Fruit fly (Drosophila melanogaster) whole organism, prepupa: Measurements from ENCODE around the gene CG18262.
A peak's percentile ranks its signal among the peaks of the same experiment; 100 is the strongest.

Experiments used
- CG10669 ChIP-seq: fragments of 200-800 bp; sonication (Bioruptor generic); optimal IDR thresholded peaks from 3 replicates; lab custom pipeline; 2018; ENCODE audit warnings: missing biosample characterization, mild to moderate bottlenecking, missing genetic modification characterization, moderate library complexity
- CG11294 ChIP-seq: fragments of 200-800 bp; sonication (Bioruptor generic); IDR thresholded peaks from 2 replicates; pipeline ENCODE4 v1.3.6; 2022; ENCODE audit warnings: missing biosample characterization, missing genetic modification characterization
- CG11902 ChIP-seq: fragments of 200-800 bp; sonication (Bioruptor generic); optimal IDR thresholded peaks from 3 replicates; lab custom pipeline; 2016; ENCODE audit warnings: missing biosample characterization, missing genetic modification characterization
- CG15336 ChIP-seq: fragments of 200-800 bp; sonication (Bioruptor generic); IDR thresholded peaks from 2 replicates; pipeline ENCODE4 v1.3.6; 2022; ENCODE audit warnings: missing biosample characterization, missing genetic modification characterization
- CG1621 ChIP-seq: fragments of 200-800 bp; sonication (Bioruptor generic); optimal IDR thresholded peaks from 3 replicates; lab custom pipeline; 2018; ENCODE audit warnings: missing biosample characterization, mild to moderate bottlenecking, missing genetic modification characterization
- CG16779 ChIP-seq: fragments of 200-800 bp; sonication (Bioruptor generic); optimal IDR thresholded peaks from 3 replicates; lab custom pipeline; 2017; ENCODE audit warnings: missing biosample characterization, mild to moderate bottlenecking, missing genetic modification characterization
- CG3032 ChIP-seq: fragments of 200-800 bp; optimal IDR thresholded peaks from 2 replicates; lab custom pipeline; 2019; ENCODE audit warnings: missing biosample characterization, mild to moderate bottlenecking, missing genetic modification characterization, moderate library complexity
- CG32006 ChIP-seq: fragments of 200-800 bp; sonication (Bioruptor generic); optimal IDR thresholded peaks from 3 replicates; lab custom pipeline; 2017; ENCODE audit warnings: missing biosample characterization, mild to moderate bottlenecking, missing genetic modification characterization
- CG34406 ChIP-seq: fragments of 200-800 bp; sonication (Bioruptor generic); optimal IDR thresholded peaks from 3 replicates; lab custom pipeline; 2016; ENCODE audit warnings: missing biosample characterization, missing genetic modification characterization
- CG6163 ChIP-seq: fragments of 200-800 bp; sonication (Bioruptor generic); IDR thresholded peaks from 3 replicates; pipeline ENCODE4 v1.3.6; 2022; ENCODE audit warnings: missing biosample characterization, missing genetic modification characterization
- CG6276 ChIP-seq: fragments of 200-800 bp; sonication (Bioruptor generic); optimal IDR thresholded peaks from 2 replicates; lab custom pipeline; 2017; ENCODE audit warnings: missing biosample characterization, mild to moderate bottlenecking, missing genetic modification characterization
- CG6792 ChIP-seq: fragments of 200-800 bp; sonication (Bioruptor generic); optimal IDR thresholded peaks from 3 replicates; lab custom pipeline; 2016; ENCODE audit warnings: missing biosample characterization, missing genetic modification characterization
- CG6808 ChIP-seq: fragments of 200-800 bp; sonication (Bioruptor generic); optimal IDR thresholded peaks from 3 replicates; lab custom pipeline; 2017; ENCODE audit warnings: missing biosample characterization, missing genetic modification characterization, mild to moderate bottlenecking, moderate library complexity, missing genetic modification reagents
- CG6854 ChIP-seq: fragments of 200-800 bp; sonication (Bioruptor generic); optimal IDR thresholded peaks from 2 replicates; lab custom pipeline; 2017; ENCODE audit warnings: missing biosample characterization, mild to moderate bottlenecking, missing genetic modification characterization
- CG8119 ChIP-seq: fragments of 200-800 bp; sonication (Bioruptor generic); IDR thresholded peaks from 3 replicates; pipeline ENCODE4 v1.3.6; 2022; ENCODE audit warnings: missing biosample characterization, missing genetic modification characterization
- CG8319 ChIP-seq: fragments of 200-800 bp; sonication (Bioruptor generic); optimal IDR thresholded peaks from 3 replicates; lab custom pipeline; 2016; ENCODE audit warnings: missing biosample characterization, missing genetic modification characterization
- CG8632 ChIP-seq: fragments of 200-800 bp; sonication (Bioruptor generic); optimal IDR thresholded peaks from 3 replicates; lab custom pipeline; 2016; ENCODE audit warnings: missing biosample characterization, missing genetic modification characterization
- CG9139 ChIP-seq: fragments of 200-800 bp; sonication (Bioruptor generic); optimal IDR thresholded peaks from 3 replicates; lab custom pipeline; 2017; ENCODE audit warnings: missing biosample characterization, mild to moderate bottlenecking, missing genetic modification characterization
- Eip78C ChIP-seq: fragments of 200-800 bp; sonication (Bioruptor generic); peaks from one replicate; lab custom pipeline; 2016; ENCODE audit warnings: missing biosample characterization, missing genetic modification characterization
- Eip93F ChIP-seq: fragments of 200-800 bp; sonication (Bioruptor generic); optimal IDR thresholded peaks from 2 replicates; lab custom pipeline; 2016; ENCODE audit warnings: missing biosample characterization, mild to moderate bottlenecking, missing genetic modification characterization
- Ets21C ChIP-seq: fragments of 200-800 bp; sonication (Bioruptor generic); optimal IDR thresholded peaks from 3 replicates; lab custom pipeline; 2016; ENCODE audit warnings: missing biosample characterization, missing genetic modification characterization
- Hr4 ChIP-seq: fragments of 200-800 bp; sonication (Bioruptor generic); optimal IDR thresholded peaks from 3 replicates; lab custom pipeline; 2016; ENCODE audit warnings: missing biosample characterization, missing genetic modification characterization
- Met ChIP-seq: fragments of 200-800 bp; sonication (Bioruptor generic); optimal IDR thresholded peaks from 3 replicates; lab custom pipeline; 2016; ENCODE audit warnings: missing biosample characterization, missing genetic modification characterization
- Sox102F ChIP-seq: fragments of 200-800 bp; sonication (Bioruptor generic); optimal IDR thresholded peaks from 2 replicates; lab custom pipeline; 2016; ENCODE audit warnings: missing biosample characterization, mild to moderate bottlenecking, missing genetic modification characterization
- Sox14 ChIP-seq: fragments of 200-800 bp; sonication (Bioruptor generic); optimal IDR thresholded peaks from 3 replicates; lab custom pipeline; 2016; ENCODE audit warnings: missing biosample characterization, missing genetic modification characterization
- achi ChIP-seq: fragments of 200-800 bp; sonication (Bioruptor generic); optimal IDR thresholded peaks from 3 replicates; lab custom pipeline; 2016; ENCODE audit warnings: missing biosample characterization, missing genetic modification characterization
- acj6 ChIP-seq: fragments of 200-800 bp; sonication (Bioruptor generic); optimal IDR thresholded peaks from 3 replicates; lab custom pipeline; 2016; ENCODE audit warnings: missing biosample characterization, missing genetic modification characterization
- cyc ChIP-seq: fragments of 200-800 bp; sonication (Bioruptor generic); optimal IDR thresholded peaks from 3 replicates; lab custom pipeline; 2016; ENCODE audit warnings: missing biosample characterization, missing genetic modification characterization
- dac ChIP-seq: fragments of 200-800 bp; sonication (Bioruptor generic); optimal IDR thresholded peaks from 2 replicates; lab custom pipeline; 2017; ENCODE audit warnings: missing biosample characterization, mild to moderate bottlenecking, missing genetic modification characterization
- dsx ChIP-seq: fragments of 200-800 bp; optimal IDR thresholded peaks from 3 replicates; lab custom pipeline; 2019; ENCODE audit warnings: missing biosample characterization, mild to moderate bottlenecking, missing genetic modification characterization, moderate library complexity; ENCODE audit not compliant: poor library complexity, severe bottlenecking
- eg ChIP-seq: fragments of 200-800 bp; sonication (Bioruptor generic); IDR thresholded peaks from 3 replicates; pipeline ENCODE4 v1.3.6; 2022; ENCODE audit warnings: missing biosample characterization, missing genetic modification characterization
- esn ChIP-seq: fragments of 200-800 bp; sonication (Bioruptor generic); optimal IDR thresholded peaks from 2 replicates; lab custom pipeline; 2016; ENCODE audit warnings: missing biosample characterization, mild to moderate bottlenecking, missing genetic modification characterization, moderate library complexity
- net ChIP-seq: fragments of 200-800 bp; sonication (Bioruptor generic); optimal IDR thresholded peaks from 3 replicates; lab custom pipeline; 2016; ENCODE audit warnings: missing biosample characterization, missing genetic modification characterization
- spab ChIP-seq: fragments of 200-800 bp; sonication (Bioruptor generic); optimal IDR thresholded peaks from 2 replicates; lab custom pipeline; 2017; ENCODE audit warnings: missing biosample characterization, mild to moderate bottlenecking, missing genetic modification characterization, missing genetic modification reagents
- ss ChIP-seq, 2 experiments: fragments of 200-800 bp; sonication (Bioruptor generic); optimal IDR thresholded peaks; 2 replicates in 1 of 2; 3 replicates in 1 of 2; lab custom pipeline; 2017 to 2018; ENCODE audit warnings: mild to moderate bottlenecking in 2 of 2, missing biosample characterization in 2 of 2, missing genetic modification characterization in 2 of 2, moderate library complexity in 1 of 2

CG18262 gene

DNA sequence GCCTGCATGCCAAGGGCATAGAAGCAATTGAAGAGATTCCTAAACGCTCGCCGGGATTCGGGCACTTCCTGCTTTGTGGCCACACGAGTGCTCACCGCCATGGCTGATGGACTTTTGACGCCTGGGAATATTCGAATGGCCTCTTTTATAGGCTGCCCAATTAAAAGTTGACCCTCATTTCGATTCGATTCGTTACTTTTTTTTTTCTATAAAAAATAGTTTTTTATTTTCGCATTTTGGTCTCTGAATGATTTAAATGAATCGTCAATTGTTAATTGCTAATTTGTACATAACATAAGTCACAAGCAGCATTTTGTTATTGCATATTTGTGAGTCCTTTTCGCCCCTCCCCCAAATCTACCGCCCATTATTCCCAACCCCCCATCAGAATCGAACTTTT, 12.9 kb downstream of the CG18262 start, which contains the start of gene Or7a:
TSS of gene Or7a (minus strand) at position 101 of the 400 bp plus-strand sequence.
- TF ChIP-seq spab (GFP tag; lab: Kevin White, UChicago) (no peak), CG6808 (GFP tag; lab: Kevin White, UChicago) (no peak), CG6276 (GFP tag; lab: Kevin White, UChicago) (no peak), CG8632 (GFP tag; lab: Kevin White, UChicago) (no peak), CG11902 (GFP tag; lab: Kevin White, UChicago) (no peak), Eip93F (GFP tag; lab: Kevin White, UChicago) (no peak), achi (GFP tag; lab: Kevin White, UChicago) (no peak), Met (no peak), CG11294 (GFP tag; lab: Robert Waterston, UW) (no peak), CG32006 (GFP tag; lab: Kevin White, UChicago) (no peak), acj6 (GFP tag; lab: Kevin White, UChicago) (no peak), CG34406 (GFP tag; lab: Kevin White, UChicago) (no peak), eg (GFP tag; lab: Robert Waterston, UW) (no peak), Ets21C (no peak), Hr4 (no peak), CG1621 (tag; lab: Kevin White, UChicago) (no peak), cyc (GFP tag; lab: Kevin White, UChicago) (no peak), CG16779 (tag; lab: Kevin White, UChicago) (no peak), CG3032 (tag; lab: Kevin White, UChicago) (no peak)

DNA sequence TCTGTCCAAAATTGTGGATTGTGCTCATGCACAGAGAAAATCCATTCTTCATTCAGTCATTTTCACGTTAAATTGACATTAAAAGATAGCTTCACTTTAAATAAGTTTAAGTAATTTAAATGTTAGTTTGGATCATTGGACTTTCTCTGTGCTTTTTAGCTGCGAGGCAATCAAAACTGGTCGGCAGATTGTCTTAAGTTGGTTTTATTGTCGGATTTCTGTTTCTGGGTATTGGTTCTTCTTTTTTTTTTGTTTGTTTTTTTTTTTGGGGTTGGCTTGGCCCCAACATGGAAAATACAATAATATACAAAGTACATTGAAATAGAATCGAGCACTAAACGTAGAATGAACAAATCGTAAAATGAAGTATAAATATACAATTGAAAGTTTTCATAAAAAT, 17.4 kb downstream of the CG18262 start, which contains the start of gene CG2278:
TSS of gene CG2278 (minus strand) at position 101 of the 400 bp plus-strand sequence.
- TF ChIP-seq Ets21C (no peak), CG3032 (tag; lab: Kevin White, UChicago) (no peak), CG6163 (no peak), dac (GFP tag; lab: Kevin White, UChicago) (no peak), CG6854 (no peak), CG6792 (no peak), Met (no peak), esn (no peak), dsx (GFP tag; lab: Kevin White, UChicago) (no peak), CG15336 (GFP tag; lab: Robert Waterston, UW) (no peak)
- TF ChIP-seq, all 60 proteins: peak for 0

DNA sequence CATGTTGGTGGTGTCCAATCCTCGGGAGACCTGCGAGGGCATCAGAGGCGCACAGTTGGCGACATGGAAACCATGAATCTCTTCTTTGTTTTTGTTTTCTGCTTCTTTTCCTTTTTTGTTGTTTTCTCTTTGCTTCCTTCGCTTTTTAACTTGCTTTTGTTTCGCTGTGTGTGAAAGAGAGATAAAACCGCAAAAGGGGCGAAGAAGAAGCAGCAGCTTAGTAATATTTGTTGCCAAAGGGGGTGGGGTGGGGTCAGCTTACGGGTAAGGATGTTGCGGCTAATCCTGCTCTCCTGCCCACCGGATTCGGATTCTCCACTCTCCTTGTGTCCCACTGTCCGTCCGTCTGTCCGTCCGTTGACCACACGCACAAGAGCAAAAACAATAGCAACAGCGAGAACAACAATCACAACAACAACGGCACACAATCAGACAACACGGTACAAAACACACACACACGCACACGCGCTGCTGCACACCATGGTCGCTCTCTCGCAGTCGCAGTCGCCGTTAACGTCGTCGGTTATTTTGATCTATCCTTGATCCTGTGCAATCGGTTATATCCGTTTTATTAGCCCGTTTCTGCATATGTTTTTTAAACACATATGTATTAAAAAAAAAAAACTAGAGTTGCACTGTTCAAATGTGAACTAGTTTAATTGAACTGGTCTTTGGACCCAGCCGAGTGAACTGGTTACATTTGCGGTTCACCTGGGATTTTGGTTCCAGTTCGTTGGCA, 23.7 kb downstream of the CG18262 start:
- TF ChIP-seq cyc (GFP tag; lab: Kevin White, UChicago) (no peak), CG8319 (no peak), spab (GFP tag; lab: Kevin White, UChicago) (peak; percentile 33), CG10669 (GFP tag; lab: Kevin White, UChicago) (no peak), net (GFP tag; lab: Kevin White, UChicago) (no peak), Sox102F (GFP tag; lab: Kevin White, UChicago) (no peak), CG32006 (GFP tag; lab: Kevin White, UChicago) (peak; percentile 8), CG8632 (GFP tag; lab: Kevin White, UChicago) (no peak), ss (GFP tag; optimal IDR thresholded peaks at IDR 0.05; lab: Kevin White, UChicago) (peak; percentile 52 to 58), CG3032 (tag; lab: Kevin White, UChicago) (peak; percentile 54), Sox14 (GFP tag; lab: Kevin White, UChicago) (peak; percentile 16), CG6808 (GFP tag; lab: Kevin White, UChicago) (peak; percentile 73), CG1621 (tag; lab: Kevin White, UChicago) (peak; percentile 66), CG9139 (GFP tag; lab: Kevin White, UChicago) (peak; percentile 38), CG6276 (GFP tag; lab: Kevin White, UChicago) (peak; percentile 38), CG15336 (GFP tag; lab: Robert Waterston, UW) (0 out of 2 replicates have a peak, but pooled peaks have one; percentile 19), CG8119 (GFP tag; lab: Robert Waterston, UW) (peak; percentile 46; the same call in 1 of the 3 replicates), Ets21C (no peak), Eip78C (GFP tag; lab: Kevin White, UChicago) (peak; percentile 56), CG6792 (no peak), CG6163 (peak; percentile 26; the same call in 1 of the 3 replicates)
